Fruit fly (Drosophila melanogaster) whole organism, embryonic: ENCODE measurements around the gene CG14277.

Source experiments
- BEAF-32 ChIP-seq: fragments of 200-800 bp; sonication (Bioruptor generic); optimal IDR thresholded peaks from 3 replicates; lab custom pipeline; 2017; ENCODE audit warnings: missing biosample characterization, missing genetic modification characterization, mild to moderate bottlenecking, moderate library complexity, missing genetic modification reagents
- CG10274 ChIP-seq: fragments of 200-800 bp; sonication (Bioruptor generic); optimal IDR thresholded peaks from 3 replicates; lab custom pipeline; 2017; ENCODE audit warnings: missing biosample characterization, mild to moderate bottlenecking, missing genetic modification characterization
- CG10366 ChIP-seq: fragments of 200-800 bp; sonication (Bioruptor generic); IDR thresholded peaks from 2 replicates; pipeline ENCODE4 v1.3.6; 2022; ENCODE audit warnings: missing biosample characterization, missing genetic modification characterization
- CG10543 ChIP-seq: fragments of 200-800 bp; sonication (Bioruptor generic); optimal IDR thresholded peaks from 3 replicates; lab custom pipeline; 2017; ENCODE audit warnings: missing biosample characterization, mild to moderate bottlenecking, missing genetic modification characterization, moderate library complexity
- CG11696 ChIP-seq: fragments of 200-800 bp; sonication (Bioruptor generic); IDR thresholded peaks from 2 replicates; pipeline ENCODE4 v1.3.6; 2022; ENCODE audit warnings: missing biosample characterization, missing genetic modification characterization
- CG13287 ChIP-seq: fragments of 200-800 bp; sonication (Bioruptor generic); IDR thresholded peaks from 2 replicates; pipeline ENCODE4 v1.3.6; 2022; ENCODE audit warnings: missing biosample characterization, missing genetic modification characterization; ENCODE audit not compliant: partially characterized antibody
- CG13424 ChIP-seq: fragments of 200-800 bp; sonication (Bioruptor generic); optimal IDR thresholded peaks from 2 replicates; lab custom pipeline; 2019; ENCODE audit warnings: missing biosample characterization, mild to moderate bottlenecking, missing genetic modification characterization, moderate library complexity
- CG13624 ChIP-seq: fragments of 200-800 bp; sonication (Bioruptor generic); optimal IDR thresholded peaks from 2 replicates; lab custom pipeline; 2016; ENCODE audit warnings: missing biosample characterization, missing genetic modification characterization
- CG14050 ChIP-seq: fragments of 200-800 bp; sonication (Bioruptor generic); IDR thresholded peaks from 3 replicates; pipeline ENCODE4 v1.3.6; 2022; ENCODE audit warnings: missing biosample characterization, missing genetic modification characterization
- CG14441 ChIP-seq: fragments of 200-800 bp; sonication (Bioruptor generic); IDR thresholded peaks from 2 replicates; pipeline ENCODE4 v1.3.6; 2022; ENCODE audit warnings: missing biosample characterization, missing genetic modification characterization
- CG14667 ChIP-seq: fragments of 200-800 bp; sonication (Bioruptor generic); IDR thresholded peaks from 2 replicates; pipeline ENCODE4 v1.3.6; 2022; ENCODE audit warnings: missing biosample characterization, missing genetic modification characterization
- CG1602 ChIP-seq: fragments of 200-800 bp; sonication (Bioruptor generic); optimal IDR thresholded peaks from 3 replicates; lab custom pipeline; 2016; ENCODE audit warnings: missing biosample characterization, missing genetic modification characterization
- CG16863 ChIP-seq: fragments of 200-800 bp; sonication (Bioruptor generic); optimal IDR thresholded peaks from 3 replicates; lab custom pipeline; 2016; ENCODE audit warnings: missing biosample characterization, missing genetic modification characterization
- CG17802 ChIP-seq: fragments of 200-800 bp; sonication (Bioruptor generic); optimal IDR thresholded peaks from 2 replicates; lab custom pipeline; 2018; ENCODE audit warnings: missing biosample characterization, mild to moderate bottlenecking, missing genetic modification characterization, moderate library complexity
- CG18011 ChIP-seq: fragments of 200-800 bp; sonication (Bioruptor generic); optimal IDR thresholded peaks from 2 replicates; lab custom pipeline; 2017; ENCODE audit warnings: missing biosample characterization, missing genetic modification characterization, mild to moderate bottlenecking, moderate library complexity, missing genotype
- CG34376 ChIP-seq: fragments of 200-800 bp; sonication (Bioruptor generic); optimal IDR thresholded peaks from 2 replicates; lab custom pipeline; 2018; ENCODE audit warnings: missing biosample characterization, mild to moderate bottlenecking, missing genetic modification characterization
- CG3726 ChIP-seq: fragments of 200-800 bp; sonication (Bioruptor generic); IDR thresholded peaks from 3 replicates; pipeline ENCODE4, ENCODE4 v1.3.6; 2022; ENCODE audit warnings: missing biosample characterization, missing genetic modification characterization
- CG3995 ChIP-seq: fragments of 200-800 bp; sonication (Bioruptor generic); optimal IDR thresholded peaks from 3 replicates; lab custom pipeline; 2016; ENCODE audit warnings: missing biosample characterization, missing genetic modification characterization
- CG4854 ChIP-seq: fragments of 200-800 bp; sonication (Bioruptor generic); optimal IDR thresholded peaks from 2 replicates; lab custom pipeline; 2016; ENCODE audit warnings: missing biosample characterization, missing genetic modification characterization, inconsistent platforms
- CG5180 ChIP-seq: fragments of 200-800 bp; sonication (Bioruptor generic); optimal IDR thresholded peaks from 3 replicates; lab custom pipeline; 2017; ENCODE audit warnings: missing biosample characterization, missing genetic modification characterization, mild to moderate bottlenecking, moderate library complexity, missing genetic modification reagents
- CG6654 ChIP-seq: fragments of 200-800 bp; sonication (Bioruptor generic); optimal IDR thresholded peaks from 2 replicates; lab custom pipeline; 2017; ENCODE audit warnings: missing biosample characterization, mild to moderate bottlenecking, missing genetic modification characterization
- CG6689 ChIP-seq: fragments of 200-800 bp; sonication (Bioruptor generic); IDR thresholded peaks from 2 replicates; pipeline ENCODE4 v1.3.6; 2022; ENCODE audit warnings: missing biosample characterization, missing genetic modification characterization
- CG7928 ChIP-seq: fragments of 200-800 bp; sonication (Bioruptor generic); optimal IDR thresholded peaks from 2 replicates; lab custom pipeline; 2017; ENCODE audit warnings: missing biosample characterization, mild to moderate bottlenecking, missing genetic modification characterization
- CG9609 ChIP-seq: fragments of 200-800 bp; sonication (Bioruptor generic); optimal IDR thresholded peaks from 3 replicates; lab custom pipeline; 2016; ENCODE audit warnings: missing biosample characterization, missing genetic modification characterization
- CG9817 ChIP-seq: fragments of 200-800 bp; sonication (Bioruptor generic); optimal IDR thresholded peaks from 2 replicates; lab custom pipeline; 2018; ENCODE audit warnings: missing biosample characterization, mild to moderate bottlenecking, missing genetic modification characterization, moderate library complexity
- Chrac-16 ChIP-seq: fragments of 200-800 bp; sonication (Bioruptor generic); optimal IDR thresholded peaks from 3 replicates; lab custom pipeline; 2016; ENCODE audit warnings: missing biosample characterization, missing genetic modification characterization
- Deaf1 ChIP-seq: fragments of 200-800 bp; optimal IDR thresholded peaks from 3 replicates; lab custom pipeline; 2019; ENCODE audit warnings: missing biosample characterization, mild to moderate bottlenecking, missing genetic modification characterization, moderate library complexity
- Ets65A ChIP-seq: fragments of 200-800 bp; sonication (Bioruptor generic); peaks from one replicate; lab custom pipeline; 2016; ENCODE audit warnings: missing biosample characterization, missing genetic modification characterization
- H15 ChIP-seq: fragments of 200-800 bp; sonication (Bioruptor generic); IDR thresholded peaks from 3 replicates; pipeline ENCODE4 v1.3.6; 2022; ENCODE audit warnings: missing biosample characterization, missing genetic modification characterization
- Hmx ChIP-seq: fragments of 200-800 bp; sonication (Bioruptor generic); optimal IDR thresholded peaks from 2 replicates; lab custom pipeline; 2016; ENCODE audit warnings: missing biosample characterization, missing genetic modification characterization
- Nf-YA ChIP-seq: fragments of 200-800 bp; sonication (Bioruptor generic); IDR thresholded peaks from 2 replicates; pipeline ENCODE4 v1.3.6; 2022; ENCODE audit warnings: missing biosample characterization, missing genetic modification characterization
- Nf-YC ChIP-seq: fragments of 200-800 bp; optimal IDR thresholded peaks from 3 replicates; lab custom pipeline; 2019; ENCODE audit warnings: missing biosample characterization, mild to moderate bottlenecking, missing genetic modification characterization, moderate library complexity
- Poxn ChIP-seq: fragments of 200-800 bp; sonication (Bioruptor generic); IDR thresholded peaks from 2 replicates; pipeline ENCODE4 v1.3.6; 2022; ENCODE audit warnings: missing biosample characterization, missing genetic modification characterization
- Side ChIP-seq: fragments of 200-800 bp; sonication (Bioruptor generic); optimal IDR thresholded peaks from 2 replicates; lab custom pipeline; 2016; ENCODE audit warnings: missing biosample characterization, missing genetic modification characterization
- amos ChIP-seq: fragments of 200-800 bp; sonication (Bioruptor generic); IDR thresholded peaks from 2 replicates; pipeline ENCODE4 v1.3.6; 2022; ENCODE audit warnings: missing biosample characterization, missing genetic modification characterization; ENCODE audit not compliant: partially characterized antibody
- da ChIP-seq: fragments of 200-800 bp; sonication (Bioruptor generic); optimal IDR thresholded peaks from 2 replicates; lab custom pipeline; 2016; ENCODE audit warnings: missing biosample characterization, missing genetic modification characterization
- dan ChIP-seq: fragments of 200-800 bp; sonication (Bioruptor generic); IDR thresholded peaks from 2 replicates; pipeline ENCODE4 v1.3.6; 2022; ENCODE audit warnings: missing biosample characterization, missing genetic modification characterization
- dm ChIP-seq: fragments of 200-800 bp; sonication (Bioruptor generic); optimal IDR thresholded peaks from 3 replicates; lab custom pipeline; 2016; ENCODE audit warnings: missing biosample characterization, missing genetic modification characterization
- jigr1 ChIP-seq: fragments of 200-800 bp; sonication (Bioruptor generic); IDR thresholded peaks from 3 replicates; pipeline ENCODE4 v1.3.6; 2022; ENCODE audit warnings: missing biosample characterization, missing genetic modification characterization
- klu ChIP-seq: fragments of 200-800 bp; sonication (Bioruptor generic); IDR thresholded peaks from 2 replicates; pipeline ENCODE4 v1.3.6; 2022; ENCODE audit warnings: missing biosample characterization, missing genetic modification characterization
- lilli ChIP-seq: fragments of 200-800 bp; sonication (Bioruptor generic); optimal IDR thresholded peaks from 3 replicates; lab custom pipeline; 2016; ENCODE audit warnings: missing biosample characterization, missing genetic modification characterization
- lmd ChIP-seq: fragments of 200-800 bp; sonication (Bioruptor generic); IDR thresholded peaks from 2 replicates; pipeline ENCODE4 v1.3.6; 2022; ENCODE audit warnings: missing biosample characterization, missing genetic modification characterization
- prd ChIP-seq, 3 experiments: fragments of >200 bp in 2 of 3; fragments of 200-800 bp in 1 of 3; sonication (Bioruptor generic) in 1 of 3; optimal IDR thresholded peaks in 2 of 3; IDR thresholded peaks in 1 of 3; 2 replicates in 2 of 3; 3 replicates in 1 of 3; pipeline versions ENCODE4 v1.3.6 to Lab custom; 2017 to 2022; ENCODE audit warnings: missing biosample characterization in 1 of 3, missing genetic modification characterization in 1 of 3
- sisA ChIP-seq: fragments of 200-800 bp; sonication (Bioruptor generic); IDR thresholded peaks from 2 replicates; pipeline ENCODE4 v1.3.6; 2022; ENCODE audit warnings: missing biosample characterization, missing genetic modification characterization
- so ChIP-seq: fragments of 200-800 bp; sonication (Bioruptor generic); IDR thresholded peaks from 3 replicates; pipeline ENCODE4 v1.3.6; 2022; ENCODE audit warnings: missing biosample characterization, missing genetic modification characterization
- tin ChIP-seq: fragments of 200-800 bp; sonication (Bioruptor generic); optimal IDR thresholded peaks from 3 replicates; lab custom pipeline; 2016; ENCODE audit warnings: missing biosample characterization, missing genetic modification characterization
- tio ChIP-seq: fragments of 200-800 bp; sonication (Bioruptor generic); optimal IDR thresholded peaks from 2 replicates; lab custom pipeline; 2017; ENCODE audit warnings: missing biosample characterization, missing genetic modification characterization, inconsistent platforms
- ttk ChIP-seq: fragments of 200-800 bp; sonication (Bioruptor generic); IDR thresholded peaks from 2 replicates; pipeline ENCODE4 v2.1.2; 2022; ENCODE audit warnings: missing biosample characterization, missing genetic modification characterization
- zf30C ChIP-seq: fragments of 200-800 bp; sonication (Bioruptor generic); optimal IDR thresholded peaks from 3 replicates; lab custom pipeline; 2018; ENCODE audit warnings: missing biosample characterization, mild to moderate bottlenecking, missing genetic modification characterization
- zfh2 ChIP-seq: fragments of 200-800 bp; sonication (Bioruptor generic); optimal IDR thresholded peaks from 2 replicates; lab custom pipeline; 2016; ENCODE audit warnings: missing biosample characterization, missing genetic modification characterization

The CG14277 gene

DNA sequence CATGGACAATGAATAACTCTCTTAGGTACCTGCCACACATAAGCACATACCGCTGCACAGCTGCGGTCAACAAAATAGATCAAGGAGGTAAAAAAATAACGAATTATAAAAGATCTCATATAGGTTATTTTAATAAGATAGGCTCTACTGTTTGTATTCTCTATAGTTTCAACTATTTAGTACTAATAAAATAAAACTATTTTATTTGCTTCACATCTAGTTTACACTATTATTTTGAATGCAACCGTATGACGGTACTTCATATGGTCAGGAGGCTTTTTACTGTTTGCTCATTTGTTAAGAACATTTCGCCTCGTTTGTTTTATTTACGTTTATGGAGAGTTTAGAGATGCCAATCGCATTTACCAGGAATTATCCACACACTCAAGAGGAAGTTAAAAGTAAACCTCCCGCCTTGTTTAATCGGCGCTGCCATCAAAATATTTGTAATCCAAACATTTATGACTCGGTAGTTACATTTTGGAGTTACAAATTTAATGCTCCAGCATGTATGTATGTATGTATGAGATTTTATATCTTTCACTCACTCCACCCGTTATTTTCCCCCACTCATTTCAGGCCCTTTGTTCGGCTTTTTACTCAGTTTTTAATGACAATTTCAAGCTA, 32.8 kb downstream of the CG14277 start (continued):
- TF ChIP-seq CG3995 (GFP tag; lab: Kevin White, UChicago) (no peak), Chrac-16 (GFP tag; lab: Kevin White, UChicago) (peak; percentile 58), ttk (0 out of 2 replicates have a peak, but pooled peaks have one; percentile 27), amos (GFP tag; lab: Robert Waterston, UW) (no peak), Poxn (GFP tag; lab: Robert Waterston, UW) (no peak), CG6689 (GFP tag; lab: Robert Waterston, UW) (peak; percentile 60), Deaf1 (tag; lab: Kevin White, UChicago) (peak; percentile 38), CG10274 (GFP tag; lab: Kevin White, UChicago) (no peak), CG18011 (GFP tag; lab: Kevin White, UChicago) (no peak), H15 (0 out of 3 replicates have a peak, but pooled peaks have one; percentile 49), dan (GFP tag; lab: Robert Waterston, UW) (no peak), Nf-YA (no peak), CG10543 (no peak), dm (GFP tag; lab: Kevin White, UChicago) (no peak), sisA (GFP tag; lab: Robert Waterston, UW) (peak; percentile 55; the same call in 1 of the 2 replicates), lmd (GFP tag; lab: Robert Waterston, UW) (peak; percentile 69), Hmx (no peak), CG13287 (GFP tag; lab: Robert Waterston, UW) (no peak), tin (peak; percentile 53), CG17802 (peak; percentile 29), tio (GFP tag; lab: Kevin White, UChicago) (peak; percentile 65), so (GFP tag; lab: Robert Waterston, UW) (0 out of 3 replicates have a peak, but pooled peaks have one; percentile 70), CG16863 (peak; percentile 6), da (no peak), zf30C (GFP tag; lab: Kevin White, UChicago) (no peak), CG4854 (GFP tag; lab: Kevin White, UChicago) (no peak), CG14441 (GFP tag; lab: Robert Waterston, UW) (peak; percentile 15; the same call in 1 of the 2 replicates), CG14667 (GFP tag; lab: Robert Waterston, UW) (no peak), CG3726 (GFP tag; lab: Robert Waterston, UW) (peak; percentile 43; the same call in 1 of the 3 replicates), lilli (GFP tag; lab: Kevin White, UChicago) (peak; percentile 31), CG9817 (tag; lab: Kevin White, UChicago) (peak; percentile 19), CG14050 (GFP tag; lab: Robert Waterston, UW) (peak; percentile 52; the same call in 2 of the 3 replicates), CG13624 (GFP tag; lab: Kevin White, UChicago) (no peak), jigr1 (GFP tag; lab: Robert Waterston, UW) (no peak), prd (optimal IDR thresholded peaks at IDR 0.05; lab: Kevin White, UChicago) (no peak), prd (GFP tag; IDR thresholded peaks at IDR 0.05; lab: Robert Waterston, UW) (peak; percentile 89), CG5180 (GFP tag; lab: Kevin White, UChicago) (no peak), Nf-YC (tag; lab: Kevin White, UChicago) (no peak), CG10366 (GFP tag; lab: Robert Waterston, UW) (peak; percentile 57), BEAF-32 (GFP tag; lab: Kevin White, UChicago) (no peak), Ets65A (GFP tag; lab: Kevin White, UChicago) (peak; percentile 3), klu (GFP tag; lab: Robert Waterston, UW) (no peak), Side (no peak), zfh2 (GFP tag; lab: Kevin White, UChicago) (no peak), CG7928 (GFP tag; lab: Kevin White, UChicago) (no peak), CG11696 (peak; percentile 96), CG1602 (GFP tag; lab: Kevin White, UChicago) (peak; percentile 55), CG9609 (no peak), CG6654 (GFP tag; lab: Kevin White, UChicago) (no peak), CG34376 (no peak), CG13424 (tag; lab: Kevin White, UChicago) (peak; percentile 64)
